Worm (Caenorhabditis elegans) whole organism, L4 larva: ENCODE results near the gene che-11.

Source experiments
- Y5F2A.4 ChIP-seq: fragments of 200-800 bp; sonication (Bioruptor generic); optimal IDR thresholded peaks from 2 replicates; lab custom pipeline; 2018; ENCODE audit warnings: mild to moderate bottlenecking, missing genetic modification characterization, missing compliant biosample characterization
- dpl-1 ChIP-seq: fragments of 150-350 bp; optimal IDR thresholded peaks from 2 replicates; lab custom pipeline; 2014; ENCODE audit warnings: missing biosample characterization, missing genetic modification reagents, missing genetic modification characterization
- lim-7 ChIP-seq: fragments of 200-800 bp; sonication (Bioruptor generic); IDR thresholded peaks from 2 replicates; pipeline ENCODE4 v1.3.6; 2022; ENCODE audit warnings: missing genetic modification characterization, missing compliant biosample characterization
- lin-39 ChIP-seq: fragments of 150-350 bp; optimal IDR thresholded peaks from 2 replicates; lab custom pipeline; 2014; ENCODE audit warnings: missing biosample characterization, missing genetic modification reagents, missing genetic modification characterization
- mdl-1 ChIP-seq, 2 experiments: fragments of 150-350 bp in 1 of 2; sonication (generic microtip) in 1 of 2; optimal IDR thresholded peaks; 2 replicates each; lab custom pipeline; 2014 to 2017; ENCODE audit warnings: missing biosample characterization in 2 of 2, missing genetic modification characterization in 2 of 2
- mxl-3 ChIP-seq: fragments of 200-800 bp; sonication (Bioruptor generic); optimal IDR thresholded peaks from 2 replicates; lab custom pipeline; 2018; ENCODE audit warnings: mild to moderate bottlenecking, missing genetic modification characterization, missing compliant biosample characterization
- nhr-10 ChIP-seq: fragments of 150-350 bp; optimal IDR thresholded peaks from 2 replicates; lab custom pipeline; 2014; ENCODE audit warnings: missing biosample characterization, missing genetic modification characterization
- nhr-28 ChIP-seq: fragments of 150-350 bp; optimal IDR thresholded peaks from 2 replicates; lab custom pipeline; 2014; ENCODE audit warnings: missing biosample characterization, missing genetic modification characterization
- nhr-6 ChIP-seq: fragments of 150-350 bp; optimal IDR thresholded peaks from 2 replicates; lab custom pipeline; 2014; ENCODE audit warnings: missing biosample characterization, missing genetic modification characterization
- snpc-4 ChIP-seq: fragments of 150-350 bp; optimal IDR thresholded peaks from 2 replicates; lab custom pipeline; 2014; ENCODE audit warnings: missing biosample characterization, missing genetic modification characterization
- zag-1 ChIP-seq: fragments of 150-350 bp; optimal IDR thresholded peaks from 2 replicates; lab custom pipeline; 2014; ENCODE audit warnings: missing biosample characterization, missing genetic modification characterization
- zfp-3 ChIP-seq: fragments of 200-800 bp; sonication (Bioruptor generic); conservative IDR thresholded peaks from 2 replicates; pipeline ENCODE4 v1.3.6; 2022; ENCODE audit warnings: missing genetic modification reagents, missing genetic modification characterization, missing compliant biosample characterization
- zip-11 ChIP-seq: fragments of 200-800 bp; sonication (Bioruptor generic); IDR thresholded peaks from 2 replicates; pipeline ENCODE4 v1.3.6; 2022; ENCODE audit warnings: missing genetic modification characterization, missing compliant biosample characterization

DNA sequence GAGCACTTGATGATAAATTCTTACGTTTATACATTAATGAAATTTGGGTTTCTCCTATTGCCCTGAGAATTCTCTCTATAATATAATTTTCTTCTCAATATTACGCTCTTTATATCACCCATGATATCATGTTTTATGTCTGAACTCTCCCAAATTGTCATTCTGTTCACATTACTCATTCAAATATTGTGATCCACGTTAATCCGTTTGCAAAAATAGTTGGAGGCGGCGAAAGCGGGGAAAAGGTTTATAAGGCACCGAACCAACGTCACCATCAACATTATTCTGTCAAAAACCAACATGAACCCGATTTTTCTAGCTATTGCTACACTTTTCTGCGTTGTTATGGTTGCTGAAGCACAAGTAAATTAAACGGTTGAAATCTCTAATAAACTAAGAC lies 2.4 kb upstream of the che-11 start, which contains the start of gene C27A7.8:
- TF ChIP-seq zip-11 (GFP tag; lab: Robert Waterston, UW) (no peak), dpl-1 (GFP tag; lab: Kevin White, UChicago) (no peak), mxl-3 (GFP tag; lab: Kevin White, UChicago) (no peak), nhr-6 (tag; lab: Kevin White, UChicago) (no peak), Y5F2A.4 (GFP tag; lab: Kevin White, UChicago) (no peak), nhr-10 (tag; lab: Kevin White, UChicago) (no peak), lin-39 (no peak), mdl-1 (tag; optimal IDR thresholded peaks at IDR 0.05; lab: Kevin White, UChicago) (no peak), lim-7 (no peak), snpc-4 (tag; lab: Kevin White, UChicago) (no peak), zag-1 (tag; lab: Kevin White, UChicago) (no peak), nhr-28 (no peak), zfp-3 (GFP tag; lab: Robert Waterston, UW) (no peak)
